Worm (Caenorhabditis elegans) whole organism, young adult: ENCODE results near the gene dnj-25.

Source experiments
- B0336.3 ChIP-seq: fragments of 200-800 bp; sonication (Bioruptor generic); IDR thresholded peaks from 2 replicates; pipeline ENCODE4 v1.3.6; 2022; ENCODE audit warnings: missing genetic modification characterization, missing compliant biosample characterization
- D2030.7 ChIP-seq: fragments of 200-800 bp; sonication (Bioruptor generic); IDR thresholded peaks from 2 replicates; pipeline ENCODE4 v1.3.6; 2022; ENCODE audit warnings: missing genetic modification reagents, missing genetic modification characterization, missing compliant biosample characterization
- F22D6.2 ChIP-seq: sonication (generic microtip); optimal IDR thresholded peaks from 2 replicates; lab custom pipeline; 2016; ENCODE audit warnings: mild to moderate bottlenecking, missing genetic modification characterization, missing compliant biosample characterization
- F33H1.4 ChIP-seq: fragments of 200-800 bp; sonication (Bioruptor generic); IDR thresholded peaks from 2 replicates; pipeline ENCODE4 v1.3.6; 2022; ENCODE audit warnings: missing genetic modification reagents, missing genetic modification characterization, missing compliant biosample characterization
- F39B2.1 ChIP-seq: fragments of 200-800 bp; sonication (Bioruptor generic); IDR thresholded peaks from 2 replicates; pipeline ENCODE4 v1.3.6; 2022; ENCODE audit warnings: missing genetic modification reagents, missing genetic modification characterization, missing compliant biosample characterization
- F57A8.1 ChIP-seq: fragments of 200-800 bp; sonication (Bioruptor generic); optimal IDR thresholded peaks from 2 replicates; lab custom pipeline; 2018; ENCODE audit warnings: mild to moderate bottlenecking, missing genetic modification characterization, moderate library complexity, missing compliant biosample characterization
- K11D2.4 ChIP-seq: fragments of 200-800 bp; sonication (Bioruptor generic); IDR thresholded peaks from 2 replicates; pipeline ENCODE4 v1.3.6; 2022; ENCODE audit warnings: missing genetic modification reagents, missing genetic modification characterization, missing compliant biosample characterization
- T07F8.4 ChIP-seq: sonication (generic microtip); optimal IDR thresholded peaks from 2 replicates; lab custom pipeline; 2016; ENCODE audit warnings: mild to moderate bottlenecking, missing genetic modification characterization, moderate library complexity, missing compliant biosample characterization
- Y53F4B.3 ChIP-seq: fragments of 200-800 bp; sonication (Bioruptor generic); IDR thresholded peaks from 2 replicates; pipeline ENCODE4 v1.3.6; 2022; ENCODE audit warnings: missing genetic modification reagents, missing genetic modification characterization, missing compliant biosample characterization
- Y56A3A.18 ChIP-seq: fragments of 200-800 bp; sonication (Bioruptor generic); IDR thresholded peaks from 2 replicates; pipeline ENCODE4 v1.3.6; 2022; ENCODE audit warnings: missing genetic modification reagents, missing genetic modification characterization, missing compliant biosample characterization
- Y79H2A.3 ChIP-seq: fragments of 200-800 bp; sonication (Bioruptor generic); conservative IDR thresholded peaks from 2 replicates; pipeline ENCODE4 v1.3.6; 2022; ENCODE audit warnings: missing genetic modification reagents, missing genetic modification characterization, missing compliant biosample characterization
- Y95B8A.8 ChIP-seq: fragments of 200-800 bp; sonication (Bioruptor generic); IDR thresholded peaks from 2 replicates; pipeline ENCODE4 v1.3.6; 2022; ENCODE audit warnings: missing genetic modification reagents, missing genetic modification characterization, missing compliant biosample characterization
- akir-1 ChIP-seq: fragments of 200-800 bp; sonication (Bioruptor generic); optimal IDR thresholded peaks from 2 replicates; lab custom pipeline; 2018; ENCODE audit warnings: mild to moderate bottlenecking, missing genetic modification characterization, moderate library complexity, missing compliant biosample characterization
- atf-7 ChIP-seq: sonication (generic microtip); optimal IDR thresholded peaks from 2 replicates; lab custom pipeline; 2017; ENCODE audit warnings: mild to moderate bottlenecking, missing genetic modification characterization, missing compliant biosample characterization
- ccch-3 ChIP-seq: fragments of 200-800 bp; sonication (Bioruptor generic); optimal IDR thresholded peaks from 2 replicates; lab custom pipeline; 2018; ENCODE audit warnings: mild to moderate bottlenecking, missing genetic modification characterization, missing compliant biosample characterization
- ceh-79 ChIP-seq: sonication (generic microtip); optimal IDR thresholded peaks from 2 replicates; lab custom pipeline; 2017; ENCODE audit warnings: mild to moderate bottlenecking, missing genetic modification characterization, missing compliant biosample characterization
- ceh-91 ChIP-seq: fragments of 200-800 bp; sonication (Bioruptor generic); IDR thresholded peaks from 2 replicates; pipeline ENCODE4 v1.3.6; 2022; ENCODE audit warnings: missing genetic modification reagents, missing genetic modification characterization, missing compliant biosample characterization
- efl-1 ChIP-seq: fragments of 150-350 bp; optimal IDR thresholded peaks from 2 replicates; lab custom pipeline; 2014; ENCODE audit warnings: missing biosample characterization, missing genetic modification reagents, missing genetic modification characterization
- egl-44 ChIP-seq: fragments of 200-800 bp; sonication (Bioruptor generic); IDR thresholded peaks from 2 replicates; pipeline ENCODE4 v1.3.6; 2022; ENCODE audit warnings: missing genetic modification reagents, missing genetic modification characterization, missing compliant biosample characterization
- ekl-4 ChIP-seq: fragments of 200-800 bp; sonication (Bioruptor generic); IDR thresholded peaks from 2 replicates; pipeline ENCODE4 v1.3.6; 2022; ENCODE audit warnings: missing genetic modification reagents, missing genetic modification characterization, missing compliant biosample characterization
- ets-4 ChIP-seq: fragments of 200-800 bp; sonication (Bioruptor generic); optimal IDR thresholded peaks from 2 replicates; lab custom pipeline; 2018; ENCODE audit warnings: mild to moderate bottlenecking, missing genetic modification characterization, missing compliant biosample characterization
- gei-17 ChIP-seq: fragments of 200-800 bp; sonication (Bioruptor generic); optimal IDR thresholded peaks from 2 replicates; lab custom pipeline; 2018; ENCODE audit warnings: mild to moderate bottlenecking, missing genetic modification characterization, missing compliant biosample characterization
- hmg-1.2 ChIP-seq: fragments of 200-800 bp; sonication (Bioruptor generic); IDR thresholded peaks from 2 replicates; pipeline ENCODE4 v1.3.6; 2022; ENCODE audit warnings: missing genetic modification reagents, missing genetic modification characterization, missing compliant biosample characterization
- lin-35 ChIP-seq, 3 experiments: fragments of 150-350 bp in 2 of 3; sonication (generic microtip) in 1 of 3; optimal IDR thresholded peaks; 2 replicates each; lab custom pipeline; 2014 to 2018; ENCODE audit warnings: missing biosample characterization in 3 of 3, missing genetic modification characterization in 3 of 3, missing genetic modification reagents in 3 of 3
- lsy-27 ChIP-seq: sonication (generic microtip); optimal IDR thresholded peaks from 2 replicates; lab custom pipeline; 2017; ENCODE audit warnings: missing genetic modification characterization, mild to moderate bottlenecking, missing compliant biosample characterization, antibody characterized with exemption, missing genotype, borderline replicate concordance; ENCODE audit not compliant: insufficient read depth
- madf-10 ChIP-seq: sonication (generic microtip); optimal IDR thresholded peaks from 2 replicates; lab custom pipeline; 2016; ENCODE audit warnings: mild to moderate bottlenecking, missing genetic modification characterization, missing compliant biosample characterization
- nfyb-1 ChIP-seq: fragments of 200-800 bp; sonication (Bioruptor generic); IDR thresholded peaks from 2 replicates; pipeline ENCODE4 v1.3.6; 2022; ENCODE audit warnings: missing genetic modification reagents, missing genetic modification characterization, missing compliant biosample characterization
- nhr-80 ChIP-seq: sonication (generic microtip); optimal IDR thresholded peaks from 2 replicates; lab custom pipeline; 2016; ENCODE audit warnings: missing genetic modification characterization, missing compliant biosample characterization
- nhr-90 ChIP-seq: sonication (generic microtip); optimal IDR thresholded peaks from 2 replicates; lab custom pipeline; 2016; ENCODE audit warnings: missing genotype, mild to moderate bottlenecking, missing genetic modification characterization, missing compliant biosample characterization
- pbrm-1 ChIP-seq: fragments of 200-800 bp; sonication (Bioruptor generic); IDR thresholded peaks from 2 replicates; pipeline ENCODE4 v1.3.6; 2022; ENCODE audit warnings: missing genetic modification reagents, missing genetic modification characterization, missing compliant biosample characterization
- repo-1 ChIP-seq: sonication (generic microtip); optimal IDR thresholded peaks from 2 replicates; lab custom pipeline; 2017; ENCODE audit warnings: mild to moderate bottlenecking, missing genetic modification characterization, missing compliant biosample characterization
- rpc-1 ChIP-seq, 2 experiments: fragments of 150-350 bp in 1 of 2; sonication (generic microtip) in 1 of 2; optimal IDR thresholded peaks; 2 replicates each; lab custom pipeline; 2014 to 2018; ENCODE audit warnings: missing biosample characterization in 1 of 2, missing genetic modification characterization in 1 of 2, missing genetic modification reagents in 1 of 2, missing genotype in 1 of 2
- sdz-38 ChIP-seq: sonication (generic microtip); optimal IDR thresholded peaks from 2 replicates; lab custom pipeline; 2016; ENCODE audit warnings: missing genotype, missing genetic modification characterization, missing compliant biosample characterization
- sea-2 ChIP-seq: fragments of 200-800 bp; sonication (Bioruptor generic); IDR thresholded peaks from 2 replicates; pipeline ENCODE4 v1.3.6; 2022; ENCODE audit warnings: missing genetic modification characterization, missing compliant biosample characterization
- snpc-3.4 ChIP-seq: sonication (generic microtip); optimal IDR thresholded peaks from 2 replicates; lab custom pipeline; 2017; ENCODE audit warnings: missing genetic modification characterization, mild to moderate bottlenecking, missing compliant biosample characterization, antibody characterized with exemption, moderate library complexity, missing genotype, missing genetic modification reagents
- snpc-4 ChIP-seq, 5 experiments: fragments of 150-350 bp in 1 of 5; sonication (generic microtip) in 4 of 5; optimal IDR thresholded peaks; 2 replicates each; lab custom pipeline; 2014 to 2018; ENCODE audit warnings: missing genetic modification characterization in 5 of 5, missing biosample characterization in 3 of 5, antibody characterized with exemption in 2 of 5, mild to moderate bottlenecking in 2 of 5, missing compliant biosample characterization in 2 of 5, missing genotype in 2 of 5, moderate library complexity in 2 of 5, missing genetic modification reagents in 1 of 5
- tbx-9 ChIP-seq: sonication (generic microtip); optimal IDR thresholded peaks from 2 replicates; lab custom pipeline; 2016; ENCODE audit warnings: borderline replicate concordance, missing genetic modification characterization, inconsistent platforms, missing compliant biosample characterization
- tlf-1 ChIP-seq: fragments of 200-800 bp; sonication (Bioruptor generic); optimal IDR thresholded peaks from 2 replicates; lab custom pipeline; 2018; ENCODE audit warnings: mild to moderate bottlenecking, missing genetic modification characterization, missing compliant biosample characterization
- unc-62 ChIP-seq: fragments of 150-350 bp; optimal IDR thresholded peaks from 2 replicates; lab custom pipeline; 2014; ENCODE audit warnings: missing biosample characterization, missing genetic modification reagents, missing genetic modification characterization
- zfh-2 ChIP-seq: fragments of 200-800 bp; sonication (Bioruptor generic); conservative IDR thresholded peaks from 2 replicates; pipeline ENCODE4 v1.3.6; 2022; ENCODE audit warnings: missing genetic modification reagents, missing genetic modification characterization, missing compliant biosample characterization
- ztf-26 ChIP-seq: sonication (generic microtip); optimal IDR thresholded peaks from 2 replicates; lab custom pipeline; 2017; ENCODE audit warnings: missing genetic modification characterization, missing compliant biosample characterization
- ztf-28 ChIP-seq: fragments of 200-800 bp; sonication (Bioruptor generic); IDR thresholded peaks from 2 replicates; pipeline ENCODE4 v1.3.6; 2022; ENCODE audit warnings: missing genetic modification reagents, missing genetic modification characterization, missing compliant biosample characterization

Gene dnj-25

ce11 chrV:20779707-20780346, 35.7 kb upstream of the dnj-25 start:
- TF ChIP-seq Y56A3A.18 (GFP tag; lab: Robert Waterston, UW) (0 out of 2 replicates have a peak, but pooled peaks have one; percentile 42), Y53F4B.3 (GFP tag; lab: Robert Waterston, UW) (no peak), sdz-38 (tag; lab: Kevin White, UChicago) (no peak), ekl-4 (GFP tag; lab: Robert Waterston, UW) (0 out of 2 replicates have a peak, but pooled peaks have one; percentile 18), gei-17 (GFP tag; lab: Kevin White, UChicago) (no peak), F57A8.1 (GFP tag; lab: Kevin White, UChicago) (no peak), unc-62 (GFP tag; lab: Kevin White, UChicago) (no peak), ztf-28 (no peak), B0336.3 (GFP tag; lab: Robert Waterston, UW) (0 out of 2 replicates have a peak, but pooled peaks have one; percentile 20), sea-2 (GFP tag; lab: Robert Waterston, UW) (no peak), ztf-26 (tag; lab: Kevin White, UChicago) (no peak), madf-10 (tag; lab: Kevin White, UChicago) (peak; percentile 49), ets-4 (no peak), akir-1 (GFP tag; lab: Kevin White, UChicago) (no peak)

DNA sequence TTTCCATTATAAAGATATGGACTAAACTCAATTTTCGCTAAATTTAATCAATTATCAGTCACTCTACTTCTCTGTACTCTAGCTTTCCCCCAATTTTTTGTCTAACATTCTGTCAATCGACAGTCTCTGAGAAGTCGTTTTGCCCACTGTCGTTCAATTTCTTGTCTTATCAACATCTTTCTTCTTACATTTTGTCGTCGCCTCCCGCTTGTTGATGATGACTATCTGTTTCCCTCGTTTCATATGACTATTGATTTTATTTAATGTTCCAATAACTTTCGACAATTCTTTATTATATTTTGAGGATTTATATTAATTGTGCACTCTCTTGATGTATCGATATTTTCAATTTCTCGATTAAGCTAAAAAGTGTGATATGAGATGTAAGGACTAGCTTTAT, 34.7 kb upstream of the dnj-25 start:
- TF ChIP-seq D2030.7 (no peak), K11D2.4 (GFP tag; lab: Robert Waterston, UW) (no peak), egl-44 (0 out of 2 replicates have a peak, but pooled peaks have one; percentile 28), F22D6.2 (tag; lab: Kevin White, UChicago) (no peak), tbx-9 (tag; lab: Kevin White, UChicago) (no peak), Y95B8A.8 (GFP tag; lab: Robert Waterston, UW) (no peak), snpc-4 (GFP tag; optimal IDR thresholded peaks at IDR 0.05; lab: Kevin White, UChicago) (no peak), snpc-4 (tag; optimal IDR thresholded peaks at IDR 0.05; lab: Kevin White, UChicago) (no peak), repo-1 (no peak), nhr-80 (tag; lab: Kevin White, UChicago) (peak; percentile 20), nhr-90 (tag; lab: Kevin White, UChicago) (no peak), T07F8.4 (tag; lab: Kevin White, UChicago) (no peak)

ce11 chrV:20778257-20778697, 34.1 kb upstream of the dnj-25 start:
- TF ChIP-seq efl-1 (GFP tag; lab: Kevin White, UChicago) (no peak), madf-10 (tag; lab: Kevin White, UChicago) (peak; percentile 100), lin-35 (GFP tag; optimal IDR thresholded peaks at IDR 0.05; lab: Kevin White, UChicago) (peak in 1 of 3 experiments; percentile 87), zfh-2 (GFP tag; lab: Robert Waterston, UW) (no peak; the same call in 1 of the 2 replicates), rpc-1 (optimal IDR thresholded peaks at IDR 0.05; lab: Kevin White, UChicago) (no peak), rpc-1 (tag; optimal IDR thresholded peaks at IDR 0.05; lab: Kevin White, UChicago) (no peak), B0336.3 (GFP tag; lab: Robert Waterston, UW) (peak; percentile 84), snpc-3.4 (no peak), ceh-91 (GFP tag; lab: Robert Waterston, UW) (no peak), Y79H2A.3 (no peak), F39B2.1 (GFP tag; lab: Robert Waterston, UW) (no peak), atf-7 (tag; lab: Kevin White, UChicago) (peak; percentile 91), ceh-79 (tag; lab: Kevin White, UChicago) (no peak), tlf-1 (GFP tag; lab: Kevin White, UChicago) (peak; percentile 79), lsy-27 (tag; lab: Kevin White, UChicago) (no peak), nhr-90 (tag; lab: Kevin White, UChicago) (peak; percentile 55), nfyb-1 (peak; percentile 95), hmg-1.2 (peak; percentile 94), F33H1.4 (GFP tag; lab: Robert Waterston, UW) (no peak), egl-44 (peak; percentile 78; the same call in 1 of the 2 replicates), ccch-3 (GFP tag; lab: Kevin White, UChicago) (no peak), sdz-38 (tag; lab: Kevin White, UChicago) (no peak), F22D6.2 (tag; lab: Kevin White, UChicago) (peak; percentile 53), ets-4 (peak; percentile 59), Y95B8A.8 (GFP tag; lab: Robert Waterston, UW) (peak; percentile 43; the same call in 1 of the 2 replicates), K11D2.4 (GFP tag; lab: Robert Waterston, UW) (peak; percentile 87), pbrm-1 (GFP tag; lab: Robert Waterston, UW) (peak; percentile 92), akir-1 (GFP tag; lab: Kevin White, UChicago) (peak; percentile 49)
